Fruit fly (Drosophila melanogaster) whole organism, prepupa: ENCODE results near the gene gzl.

ENCODE experiments used
- Blimp-1 ChIP-seq: fragments of 200-800 bp; sonication (Bioruptor generic); optimal IDR thresholded peaks from 3 replicates; lab custom pipeline; 2017; ENCODE audit warnings: missing biosample characterization, missing genetic modification characterization, mild to moderate bottlenecking, moderate library complexity, missing genetic modification reagents
- CG10631 ChIP-seq: fragments of 200-800 bp; sonication (Bioruptor generic); optimal IDR thresholded peaks from 2 replicates; lab custom pipeline; 2016; ENCODE audit warnings: missing biosample characterization, missing genetic modification characterization
- CG10669 ChIP-seq: fragments of 200-800 bp; sonication (Bioruptor generic); optimal IDR thresholded peaks from 3 replicates; lab custom pipeline; 2018; ENCODE audit warnings: missing biosample characterization, mild to moderate bottlenecking, missing genetic modification characterization, moderate library complexity
- CG11762 ChIP-seq: fragments of 200-800 bp; sonication (Bioruptor generic); optimal IDR thresholded peaks from 3 replicates; lab custom pipeline; 2016; ENCODE audit warnings: missing biosample characterization, missing genetic modification characterization; ENCODE audit not compliant: insufficient read depth
- CG11902 ChIP-seq: fragments of 200-800 bp; sonication (Bioruptor generic); optimal IDR thresholded peaks from 3 replicates; lab custom pipeline; 2016; ENCODE audit warnings: missing biosample characterization, missing genetic modification characterization
- CG15336 ChIP-seq: fragments of 200-800 bp; sonication (Bioruptor generic); IDR thresholded peaks from 2 replicates; pipeline ENCODE4 v1.3.6; 2022; ENCODE audit warnings: missing biosample characterization, missing genetic modification characterization
- CG1621 ChIP-seq: fragments of 200-800 bp; sonication (Bioruptor generic); optimal IDR thresholded peaks from 3 replicates; lab custom pipeline; 2018; ENCODE audit warnings: missing biosample characterization, mild to moderate bottlenecking, missing genetic modification characterization
- CG16779 ChIP-seq: fragments of 200-800 bp; sonication (Bioruptor generic); optimal IDR thresholded peaks from 3 replicates; lab custom pipeline; 2017; ENCODE audit warnings: missing biosample characterization, mild to moderate bottlenecking, missing genetic modification characterization
- CG3032 ChIP-seq: fragments of 200-800 bp; optimal IDR thresholded peaks from 2 replicates; lab custom pipeline; 2019; ENCODE audit warnings: missing biosample characterization, mild to moderate bottlenecking, missing genetic modification characterization, moderate library complexity
- CG31627 ChIP-seq: fragments of 200-800 bp; sonication (Bioruptor generic); optimal IDR thresholded peaks from 3 replicates; lab custom pipeline; 2016; ENCODE audit warnings: missing biosample characterization, missing genetic modification characterization
- CG34406 ChIP-seq: fragments of 200-800 bp; sonication (Bioruptor generic); optimal IDR thresholded peaks from 3 replicates; lab custom pipeline; 2016; ENCODE audit warnings: missing biosample characterization, missing genetic modification characterization
- CG3919 ChIP-seq: fragments of 200-800 bp; sonication (Bioruptor generic); optimal IDR thresholded peaks from 3 replicates; lab custom pipeline; 2016; ENCODE audit warnings: missing biosample characterization, missing genetic modification characterization
- CG4318 ChIP-seq: fragments of 200-800 bp; sonication (Bioruptor generic); optimal IDR thresholded peaks from 3 replicates; lab custom pipeline; 2017; ENCODE audit warnings: missing biosample characterization, mild to moderate bottlenecking, missing genetic modification characterization
- CG6163 ChIP-seq: fragments of 200-800 bp; sonication (Bioruptor generic); IDR thresholded peaks from 3 replicates; pipeline ENCODE4 v1.3.6; 2022; ENCODE audit warnings: missing biosample characterization, missing genetic modification characterization
- CG6276 ChIP-seq: fragments of 200-800 bp; sonication (Bioruptor generic); optimal IDR thresholded peaks from 2 replicates; lab custom pipeline; 2017; ENCODE audit warnings: missing biosample characterization, mild to moderate bottlenecking, missing genetic modification characterization
- CG6792 ChIP-seq: fragments of 200-800 bp; sonication (Bioruptor generic); optimal IDR thresholded peaks from 3 replicates; lab custom pipeline; 2016; ENCODE audit warnings: missing biosample characterization, missing genetic modification characterization
- CG6808 ChIP-seq: fragments of 200-800 bp; sonication (Bioruptor generic); optimal IDR thresholded peaks from 3 replicates; lab custom pipeline; 2017; ENCODE audit warnings: missing biosample characterization, missing genetic modification characterization, mild to moderate bottlenecking, moderate library complexity, missing genetic modification reagents
- CG8119 ChIP-seq: fragments of 200-800 bp; sonication (Bioruptor generic); IDR thresholded peaks from 3 replicates; pipeline ENCODE4 v1.3.6; 2022; ENCODE audit warnings: missing biosample characterization, missing genetic modification characterization
- CG8319 ChIP-seq: fragments of 200-800 bp; sonication (Bioruptor generic); optimal IDR thresholded peaks from 3 replicates; lab custom pipeline; 2016; ENCODE audit warnings: missing biosample characterization, missing genetic modification characterization
- CG8632 ChIP-seq: fragments of 200-800 bp; sonication (Bioruptor generic); optimal IDR thresholded peaks from 3 replicates; lab custom pipeline; 2016; ENCODE audit warnings: missing biosample characterization, missing genetic modification characterization
- Eip75B ChIP-seq: fragments of 200-800 bp; sonication (Bioruptor generic); optimal IDR thresholded peaks from 3 replicates; lab custom pipeline; 2016; ENCODE audit warnings: missing biosample characterization, missing genetic modification characterization
- Eip78C ChIP-seq: fragments of 200-800 bp; sonication (Bioruptor generic); peaks from one replicate; lab custom pipeline; 2016; ENCODE audit warnings: missing biosample characterization, missing genetic modification characterization
- Ets96B ChIP-seq: fragments of 200-800 bp; optimal IDR thresholded peaks from 2 replicates; lab custom pipeline; 2019; ENCODE audit warnings: missing biosample characterization, mild to moderate bottlenecking, missing genetic modification characterization, moderate library complexity
- Hr4 ChIP-seq: fragments of 200-800 bp; sonication (Bioruptor generic); optimal IDR thresholded peaks from 3 replicates; lab custom pipeline; 2016; ENCODE audit warnings: missing biosample characterization, missing genetic modification characterization
- Lpt ChIP-seq: fragments of 200-800 bp; sonication (Bioruptor generic); optimal IDR thresholded peaks from 3 replicates; lab custom pipeline; 2016; ENCODE audit warnings: missing biosample characterization, missing genetic modification characterization
- Met ChIP-seq: fragments of 200-800 bp; sonication (Bioruptor generic); optimal IDR thresholded peaks from 3 replicates; lab custom pipeline; 2016; ENCODE audit warnings: missing biosample characterization, missing genetic modification characterization
- OdsH ChIP-seq: fragments of 200-800 bp; sonication (Bioruptor generic); optimal IDR thresholded peaks from 3 replicates; lab custom pipeline; 2016; ENCODE audit warnings: missing biosample characterization, missing genetic modification characterization
- Smox ChIP-seq: fragments of 200-800 bp; sonication (Bioruptor generic); optimal IDR thresholded peaks from 3 replicates; lab custom pipeline; 2016; ENCODE audit warnings: missing biosample characterization, missing genetic modification characterization
- Sox102F ChIP-seq: fragments of 200-800 bp; sonication (Bioruptor generic); optimal IDR thresholded peaks from 2 replicates; lab custom pipeline; 2016; ENCODE audit warnings: missing biosample characterization, mild to moderate bottlenecking, missing genetic modification characterization
- achi ChIP-seq: fragments of 200-800 bp; sonication (Bioruptor generic); optimal IDR thresholded peaks from 3 replicates; lab custom pipeline; 2016; ENCODE audit warnings: missing biosample characterization, missing genetic modification characterization
- acj6 ChIP-seq: fragments of 200-800 bp; sonication (Bioruptor generic); optimal IDR thresholded peaks from 3 replicates; lab custom pipeline; 2016; ENCODE audit warnings: missing biosample characterization, missing genetic modification characterization
- cyc ChIP-seq: fragments of 200-800 bp; sonication (Bioruptor generic); optimal IDR thresholded peaks from 3 replicates; lab custom pipeline; 2016; ENCODE audit warnings: missing biosample characterization, missing genetic modification characterization
- dsx ChIP-seq: fragments of 200-800 bp; optimal IDR thresholded peaks from 3 replicates; lab custom pipeline; 2019; ENCODE audit warnings: missing biosample characterization, mild to moderate bottlenecking, missing genetic modification characterization, moderate library complexity; ENCODE audit not compliant: poor library complexity, severe bottlenecking
- eg ChIP-seq: fragments of 200-800 bp; sonication (Bioruptor generic); IDR thresholded peaks from 3 replicates; pipeline ENCODE4 v1.3.6; 2022; ENCODE audit warnings: missing biosample characterization, missing genetic modification characterization
- fd59A ChIP-seq: fragments of 200-800 bp; sonication (Bioruptor generic); optimal IDR thresholded peaks from 2 replicates; lab custom pipeline; 2017; ENCODE audit warnings: missing biosample characterization, mild to moderate bottlenecking, missing genetic modification characterization, missing genetic modification reagents
- fd85E ChIP-seq: fragments of 200-800 bp; sonication (Bioruptor generic); optimal IDR thresholded peaks from 3 replicates; lab custom pipeline; 2016; ENCODE audit warnings: missing biosample characterization, missing genetic modification characterization
- fkh ChIP-seq: fragments of 200-800 bp; sonication (Bioruptor generic); optimal IDR thresholded peaks from 3 replicates; lab custom pipeline; 2017; ENCODE audit warnings: missing biosample characterization, mild to moderate bottlenecking, missing genetic modification characterization, moderate library complexity
- lz ChIP-seq: fragments of 200-800 bp; sonication (Bioruptor generic); optimal IDR thresholded peaks from 3 replicates; lab custom pipeline; 2016; ENCODE audit warnings: missing biosample characterization, missing genetic modification characterization
- pdm3 ChIP-seq: fragments of 200-800 bp; sonication (Bioruptor generic); optimal IDR thresholded peaks from 3 replicates; lab custom pipeline; 2016; ENCODE audit warnings: missing biosample characterization, missing genetic modification characterization
- salr ChIP-seq, 2 experiments: fragments of 200-800 bp; sonication (Bioruptor generic); optimal IDR thresholded peaks; 3 replicates each; lab custom pipeline; 2016 to 2018; ENCODE audit warnings: missing biosample characterization in 2 of 2, missing genetic modification characterization in 2 of 2, mild to moderate bottlenecking in 1 of 2
- spab ChIP-seq: fragments of 200-800 bp; sonication (Bioruptor generic); optimal IDR thresholded peaks from 2 replicates; lab custom pipeline; 2017; ENCODE audit warnings: missing biosample characterization, mild to moderate bottlenecking, missing genetic modification characterization, missing genetic modification reagents
- ss ChIP-seq, 2 experiments: fragments of 200-800 bp; sonication (Bioruptor generic); optimal IDR thresholded peaks; 2 replicates in 1 of 2; 3 replicates in 1 of 2; lab custom pipeline; 2017 to 2018; ENCODE audit warnings: mild to moderate bottlenecking in 2 of 2, missing biosample characterization in 2 of 2, missing genetic modification characterization in 2 of 2, moderate library complexity in 1 of 2
- svp ChIP-seq: fragments of 200-800 bp; sonication (Bioruptor generic); peaks from one replicate; lab custom pipeline; 2016; ENCODE audit warnings: missing biosample characterization, missing genetic modification characterization
- topi ChIP-seq: fragments of 200-800 bp; sonication (Bioruptor generic); optimal IDR thresholded peaks from 3 replicates; lab custom pipeline; 2016; ENCODE audit warnings: missing biosample characterization, missing genetic modification characterization
- vri ChIP-seq: fragments of 200-800 bp; sonication (Bioruptor generic); optimal IDR thresholded peaks from 3 replicates; lab custom pipeline; 2016; ENCODE audit warnings: missing biosample characterization, mild to moderate bottlenecking, missing genetic modification characterization

The gzl gene

dm6 chr3R:6352893-6353623 lies 29.7 kb upstream of the gzl start (continued):
- TF ChIP-seq CG8319 (GFP tag; lab: Kevin White, UChicago): no peak
- peak; percentile 47 for TF ChIP-seq CG4318 (GFP tag; lab: Kevin White, UChicago)
- peak; percentile 54 for TF ChIP-seq fd59A (GFP tag; lab: Kevin White, UChicago)
- peak; percentile 48 for TF ChIP-seq Eip75B (GFP tag; lab: Kevin White, UChicago)
- no peak for TF ChIP-seq vri (GFP tag; lab: Kevin White, UChicago)
- peak; percentile 31 for TF ChIP-seq CG10669 (GFP tag; lab: Kevin White, UChicago)
- TF ChIP-seq salr (GFP tag; optimal IDR thresholded peaks at IDR 0.05; lab: Kevin White, UChicago): peak in 1 of 2 experiments; percentile 49
- TF ChIP-seq Smox (GFP tag; lab: Kevin White, UChicago): peak; percentile 22
- TF ChIP-seq cyc (GFP tag; lab: Kevin White, UChicago): no peak
- TF ChIP-seq, all 60 proteins: peak for 38

dm6 chr3R:6353624-6354352 lies 28.9 kb upstream of the gzl start:
- TF ChIP-seq spab (peak; percentile 70), CG11762 (GFP tag; lab: Kevin White, UChicago) (peak; percentile 71), Eip75B (GFP tag; lab: Kevin White, UChicago) (peak; percentile 84), dsx (GFP tag; lab: Kevin White, UChicago) (no peak), Sox102F (GFP tag; lab: Kevin White, UChicago) (peak; percentile 77), ss (GFP tag; optimal IDR thresholded peaks at IDR 0.05; lab: Kevin White, UChicago) (no peak), CG8632 (peak; percentile 81), topi (GFP tag; lab: Kevin White, UChicago) (peak; percentile 88), CG6808 (GFP tag; lab: Kevin White, UChicago) (no peak), CG3919 (GFP tag; lab: Kevin White, UChicago) (no peak), Met (peak; percentile 88), Eip78C (peak; percentile 97), Hr4 (GFP tag; lab: Kevin White, UChicago) (peak; percentile 91), Lpt (GFP tag; lab: Kevin White, UChicago) (peak; percentile 71), OdsH (GFP tag; lab: Kevin White, UChicago) (peak; percentile 88), fkh (no peak), CG31627 (GFP tag; lab: Kevin White, UChicago) (peak; percentile 76), CG34406 (no peak), CG10631 (peak; percentile 78), vri (GFP tag; lab: Kevin White, UChicago) (peak; percentile 62), salr (GFP tag; optimal IDR thresholded peaks at IDR 0.05; lab: Kevin White, UChicago) (peak in 1 of 2 experiments; percentile 89), CG8119 (GFP tag; lab: Robert Waterston, UW) (peak; percentile 73; the same call in 2 of the 3 replicates), CG11902 (GFP tag; lab: Kevin White, UChicago) (peak; percentile 36), achi (peak; percentile 85), CG6276 (GFP tag; lab: Kevin White, UChicago) (no peak), lz (peak; percentile 80), eg (GFP tag; lab: Robert Waterston, UW) (no peak), pdm3 (GFP tag; lab: Kevin White, UChicago) (peak; percentile 86), Ets96B (tag; lab: Kevin White, UChicago) (peak; percentile 75), CG1621 (tag; lab: Kevin White, UChicago) (no peak), acj6 (GFP tag; lab: Kevin White, UChicago) (peak; percentile 83), CG10669 (GFP tag; lab: Kevin White, UChicago) (no peak), CG16779 (tag; lab: Kevin White, UChicago) (no peak), Blimp-1 (GFP tag; lab: Kevin White, UChicago) (no peak), CG4318 (GFP tag; lab: Kevin White, UChicago) (peak; percentile 79), CG8319 (GFP tag; lab: Kevin White, UChicago) (peak; percentile 64), CG15336 (peak; percentile 82; the same call in 1 of the 2 replicates), fd85E (GFP tag; lab: Kevin White, UChicago) (no peak), svp (GFP tag; lab: Kevin White, UChicago) (peak; percentile 93), CG6792 (GFP tag; lab: Kevin White, UChicago) (peak; percentile 81), CG6163 (peak; percentile 87), CG3032 (tag; lab: Kevin White, UChicago) (peak; percentile 75)
